Fruit fly (Drosophila melanogaster): ENCODE measurements around the gene Eig71Ea.

DNA sequence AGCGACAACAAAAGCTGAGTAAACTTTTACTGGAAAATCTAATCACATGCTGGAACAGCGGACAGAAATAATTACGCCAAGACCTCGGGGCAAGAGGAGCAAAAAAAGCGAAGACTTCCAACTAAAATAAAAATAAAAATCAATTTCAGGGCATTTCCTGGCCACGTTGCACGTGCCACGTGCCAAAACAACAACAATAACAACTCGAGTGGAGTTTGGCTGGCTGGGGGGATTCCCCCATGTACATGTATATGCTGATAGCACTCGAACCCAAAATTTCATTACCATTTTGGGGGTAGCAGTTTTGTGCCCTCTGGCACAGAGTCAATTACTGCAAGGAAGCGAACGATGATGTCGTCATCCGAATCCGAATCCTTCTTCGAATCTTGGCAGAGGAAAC is 13.0 kb upstream of the Eig71Ea start:
- TF ChIP-seq cnc (optimal IDR thresholded peaks at IDR 0.05), result no peak
- no peak for TF ChIP-seq CG14711 (tag; optimal IDR thresholded peaks at IDR 0.05)
- no peak for TF ChIP-seq CG11617 (GFP tag; optimal IDR thresholded peaks at IDR 0.05)

All from whole organism, adult.